Fruit fly (Drosophila melanogaster) S2 (cell line): ENCODE results near the gene NP15.6.

Source experiments
- CG8478 ChIP-seq: fragments of >200 bp; optimal IDR thresholded peaks from 2 replicates; lab custom pipeline; 2018
- CTCF ChIP-seq, 2 experiments: fragments of >200 bp; optimal IDR thresholded peaks; 2 replicates each; lab custom pipeline; 2018

dm6 chr3R:19028758-19029157 is 1.6 kb downstream of the NP15.6 start, which contains the start of the genes GatA and P5cr:
- no peak for TF ChIP-seq CG8478
- no peak for TF ChIP-seq CTCF (optimal IDR thresholded peaks at IDR 0.05; lab: Kevin White, UChicago)
